Worm (Caenorhabditis elegans) whole organism, early embryonic: ENCODE measurements around the gene F55G11.4.

Source experiments
- B0310.2 ChIP-seq: sonication (generic microtip); optimal IDR thresholded peaks from 2 replicates; lab custom pipeline; 2016; ENCODE audit warnings: mild to moderate bottlenecking, missing genetic modification characterization, missing compliant biosample characterization
- F13C5.2 ChIP-seq: sonication (generic microtip); optimal IDR thresholded peaks from 2 replicates; lab custom pipeline; 2017; ENCODE audit warnings: mild to moderate bottlenecking, missing genetic modification characterization, inconsistent platforms, missing compliant biosample characterization
- ama-1 ChIP-seq: fragments of 150-350 bp; optimal IDR thresholded peaks from 2 replicates; lab custom pipeline; 2014
- ceh-13 ChIP-seq: fragments of 200-800 bp; sonication (Bioruptor generic); optimal IDR thresholded peaks from 2 replicates; lab custom pipeline; 2018; ENCODE audit warnings: mild to moderate bottlenecking, missing genetic modification characterization, missing compliant biosample characterization
- ceh-36 ChIP-seq: sonication (generic microtip); optimal IDR thresholded peaks from 2 replicates; lab custom pipeline; 2016; ENCODE audit warnings: missing genetic modification characterization, inconsistent platforms, missing compliant biosample characterization
- ets-7 ChIP-seq: sonication (generic microtip); optimal IDR thresholded peaks from 2 replicates; lab custom pipeline; 2016; ENCODE audit warnings: missing genotype, missing genetic modification characterization, missing compliant biosample characterization
- flt-1 ChIP-seq: fragments of 200-800 bp; sonication (Bioruptor generic); IDR thresholded peaks from 2 replicates; pipeline ENCODE4 v1.3.6; 2022; ENCODE audit warnings: missing genetic modification characterization, missing compliant biosample characterization
- pes-1 ChIP-seq: fragments of 200-800 bp; sonication (Bioruptor generic); IDR thresholded peaks from 2 replicates; pipeline ENCODE4 v1.3.6; 2022; ENCODE audit warnings: missing genetic modification reagents, missing genetic modification characterization, missing compliant biosample characterization
- scrt-1 ChIP-seq: fragments of 200-800 bp; sonication (Bioruptor generic); IDR thresholded peaks from 2 replicates; pipeline ENCODE4 v1.3.6; 2022; ENCODE audit warnings: missing genetic modification characterization, missing compliant biosample characterization
- tbx-11 ChIP-seq: fragments of 200-800 bp; sonication (Bioruptor generic); IDR thresholded peaks from 2 replicates; pipeline ENCODE4 v1.3.6; 2022; ENCODE audit warnings: missing genetic modification characterization, missing compliant biosample characterization

- TF ChIP-seq ama-1 (no peak), flt-1 (GFP tag; lab: Robert Waterston, UW) (no peak), tbx-11 (GFP tag; lab: Robert Waterston, UW) (no peak), B0310.2 (no peak), ceh-13 (no peak), pes-1 (GFP tag; lab: Robert Waterston, UW) (no peak), scrt-1 (GFP tag; lab: Robert Waterston, UW) (no peak), F13C5.2 (tag; lab: Kevin White, UChicago) (no peak), ets-7 (tag; lab: Kevin White, UChicago) (no peak), ceh-36 (tag; lab: Kevin White, UChicago) (no peak)
Measured at ce11 chrIV:12941254-12941653, 32.2 kb upstream of the F55G11.4 start, which contains the start of gene dod-24.
